Worm (Caenorhabditis elegans): ENCODE results near the gene F36H9.10.

Gene F36H9.10

DNA sequence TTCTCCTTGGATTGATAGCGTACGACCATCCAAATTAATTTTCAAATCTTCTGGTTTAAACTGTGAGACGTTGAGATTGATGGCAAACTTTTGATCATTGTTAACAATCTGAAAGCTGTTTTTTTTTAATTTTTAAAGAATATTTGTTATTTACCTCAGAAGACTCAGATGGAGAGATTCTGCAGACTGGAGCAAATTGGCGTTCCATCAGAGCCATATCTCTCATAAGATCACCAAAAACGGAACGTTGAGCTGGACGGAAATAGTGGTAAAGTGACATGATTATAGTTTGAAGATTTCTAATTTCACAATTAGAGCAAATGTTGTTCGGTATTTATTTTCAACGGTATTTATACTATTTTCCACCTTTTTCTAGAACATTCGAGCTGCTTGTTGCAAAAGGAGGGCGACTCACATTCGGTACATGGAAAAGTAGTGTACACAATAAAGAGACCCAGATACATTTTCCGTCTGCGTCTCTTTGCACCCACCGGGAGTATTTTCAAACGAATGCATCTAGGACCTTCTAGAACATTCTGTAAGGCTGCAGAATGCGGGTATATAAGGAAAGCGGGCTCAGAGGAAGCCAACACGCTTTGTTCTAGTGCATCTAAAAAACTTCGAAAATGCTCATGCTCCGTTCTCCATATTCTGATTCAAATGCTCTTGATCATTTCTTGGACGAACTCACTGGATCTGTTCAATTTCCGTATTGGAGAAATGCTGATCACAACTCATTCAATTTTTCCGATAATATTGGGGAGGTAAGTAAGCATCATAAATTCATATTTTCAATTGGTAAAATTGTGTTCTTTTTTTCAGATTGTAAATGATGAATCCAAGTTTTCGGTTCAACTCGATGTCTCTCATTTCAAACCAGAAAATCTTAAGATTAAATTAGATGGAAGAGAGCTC lies 6.9 kb downstream of the F36H9.10 start, which contains the start of the genes hsp-16.2 and hsp-16.41 (continued):
- TF ChIP-seq mep-1 (tag; optimal IDR thresholded peaks at IDR 0.05) (peak; percentile 23), hif-1 (tag; optimal IDR thresholded peaks at IDR 0.05) (no peak), egl-27 (tag; optimal IDR thresholded peaks at IDR 0.05) (no peak), arid-1 (GFP tag; conservative IDR thresholded peaks at IDR 0.05) (no peak), mxl-3 (GFP tag; optimal IDR thresholded peaks at IDR 0.05) (peak; percentile 46), aly-2 (tag; optimal IDR thresholded peaks at IDR 0.05) (no peak), lim-7 (GFP tag; IDR thresholded peaks at IDR 0.05) (no peak), ztf-11 (tag; optimal IDR thresholded peaks at IDR 0.05) (no peak), ZK546.5 (tag; optimal IDR thresholded peaks at IDR 0.05) (no peak), ces-1 (GFP tag; optimal IDR thresholded peaks at IDR 0.05) (no peak), fkh-10 (GFP tag; optimal IDR thresholded peaks at IDR 0.05) (no peak), unc-39 (tag; optimal IDR thresholded peaks at IDR 0.05) (no peak), vab-7 (GFP tag; IDR thresholded peaks at IDR 0.05) (no peak), ama-1 (optimal IDR thresholded peaks at IDR 0.05) (no peak), hlh-11 (tag; optimal IDR thresholded peaks at IDR 0.05) (peak; percentile 73), nhr-11 (tag; optimal IDR thresholded peaks at IDR 0.05) (no peak), F37D6.2 (tag; optimal IDR thresholded peaks at IDR 0.05) (peak; percentile 21), zfp-2 (tag; optimal IDR thresholded peaks at IDR 0.05) (no peak), daf-19 (GFP tag; conservative IDR thresholded peaks at IDR 0.05) (no peak), spr-1 (tag; optimal IDR thresholded peaks at IDR 0.05) (no peak), mdl-1 (tag; optimal IDR thresholded peaks at IDR 0.05) (no peak), F26F4.8 (GFP tag; conservative IDR thresholded peaks at IDR 0.05) (no peak), mdt-29 (GFP tag; IDR thresholded peaks at IDR 0.05) (peak; percentile 97), tra-1 (GFP tag; IDR thresholded peaks at IDR 0.05) (no peak), lir-3 (tag; optimal IDR thresholded peaks at IDR 0.05) (no peak), nhr-77 (tag; optimal IDR thresholded peaks at IDR 0.05) (no peak), Y5F2A.4 (GFP tag; optimal IDR thresholded peaks at IDR 0.05) (no peak), T20F7.1 (GFP tag; optimal IDR thresholded peaks at IDR 0.05) (no peak), nhr-102 (tag; optimal IDR thresholded peaks at IDR 0.05) (no peak), jun-1 (tag; optimal IDR thresholded peaks at IDR 0.05) (no peak), madf-9 (GFP tag; conservative IDR thresholded peaks at IDR 0.05) (0 out of 2 replicates have a peak, but pooled peaks have one; percentile 5), gei-8 (GFP tag; optimal IDR thresholded peaks at IDR 0.05) (no peak), lin-13 (GFP tag; optimal IDR thresholded peaks at IDR 0.05) (no peak), dve-1 (tag; optimal IDR thresholded peaks at IDR 0.05; ENCODE audit: insufficient read depth) (peak; percentile 66), mes-2 (tag; optimal IDR thresholded peaks at IDR 0.05; ENCODE audit: poor library complexity, severe bottlenecking) (no peak), D1046.2 (GFP tag; IDR thresholded peaks at IDR 0.05) (0 out of 2 replicates have a peak, but pooled peaks have one; percentile 38), aha-1 (tag) (no peak), pqm-1 (tag; optimal IDR thresholded peaks at IDR 0.05) (no peak), F49E8.2 (tag; optimal IDR thresholded peaks at IDR 0.05; ENCODE audit: borderline replicate concordance) (no peak), lsy-2 (tag; optimal IDR thresholded peaks at IDR 0.05) (peak in 1 of 2 experiments; percentile 77), nhr-25 (tag; optimal IDR thresholded peaks at IDR 0.05; ENCODE audit: borderline replicate concordance, insufficient read depth) (no peak), nhr-6 (tag; optimal IDR thresholded peaks at IDR 0.05) (no peak), dmd-8 (GFP tag; IDR thresholded peaks at IDR 0.05) (no peak), T26A8.4 (GFP tag; IDR thresholded peaks at IDR 0.05) (no peak; the same call in 1 of the 2 replicates), sdz-12 (GFP tag; optimal IDR thresholded peaks at IDR 0.05) (peak; percentile 52), ceh-20 (GFP tag; IDR thresholded peaks at IDR 0.05) (peak; percentile 60; the same call in 1 of the 2 replicates), madf-5 (GFP tag; IDR thresholded peaks at IDR 0.05) (0 out of 4 replicates have a peak, but pooled peaks of 1 of the 2 experiments have one; percentile 42), ceh-28 (tag; optimal IDR thresholded peaks at IDR 0.05) (no peak), dmd-6 (GFP tag; IDR thresholded peaks at IDR 0.05) (no peak; the same call in 1 of the 2 replicates)

All from whole organism, L4 larva.